Worm (Caenorhabditis elegans) whole organism, midembryonic: ENCODE results near the gene F08F3.1.

ENCODE experiments used
- cog-1 ChIP-seq: sonication (generic microtip); optimal IDR thresholded peaks from 2 replicates; lab custom pipeline; 2016; ENCODE audit warnings: missing genetic modification characterization, missing compliant biosample characterization
- med-1 ChIP-seq: sonication (generic microtip); optimal IDR thresholded peaks from 2 replicates; lab custom pipeline; 2017; ENCODE audit warnings: missing genetic modification characterization, mild to moderate bottlenecking, missing compliant biosample characterization, antibody characterized with exemption, missing genetic modification reagents; ENCODE audit not compliant: insufficient read depth
- ref-1 ChIP-seq: fragments of 200-800 bp; sonication (Bioruptor generic); conservative IDR thresholded peaks from 2 replicates; pipeline ENCODE4 v1.3.6; 2022; ENCODE audit warnings: missing genetic modification reagents, missing genetic modification characterization, missing compliant biosample characterization
- tab-1 ChIP-seq: fragments of 200-800 bp; sonication (Bioruptor generic); IDR thresholded peaks from 2 replicates; pipeline ENCODE4 v1.3.6; 2022; ENCODE audit warnings: missing genetic modification characterization, missing compliant biosample characterization

DNA sequence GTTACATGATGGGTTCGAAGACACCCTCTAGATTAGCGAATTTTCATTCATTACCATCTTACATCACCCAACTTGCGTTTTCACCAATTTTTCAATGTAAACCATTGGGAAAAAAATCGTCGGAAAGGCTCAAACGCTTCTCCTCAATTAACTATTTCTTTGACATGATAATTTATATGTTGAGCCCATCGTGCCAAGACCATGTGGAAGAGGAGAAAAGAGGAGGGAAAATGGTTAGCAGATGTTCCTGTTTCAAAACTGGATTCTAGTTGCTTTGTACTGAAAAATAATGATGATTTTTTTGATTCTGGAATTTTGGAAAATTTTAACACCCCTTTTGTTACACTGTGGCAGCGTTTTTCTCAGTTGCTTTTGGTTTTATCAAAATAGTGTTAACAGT is 1.9 kb upstream of the F08F3.1 start:
- TF ChIP-seq med-1 (no peak), tab-1 (no peak), cog-1 (tag; lab: Kevin White, UChicago) (no peak), ref-1 (GFP tag; lab: Robert Waterston, UW) (no peak)
